Worm (Caenorhabditis elegans): ENCODE data around the gene skr-4.

The skr-4 gene

DNA sequence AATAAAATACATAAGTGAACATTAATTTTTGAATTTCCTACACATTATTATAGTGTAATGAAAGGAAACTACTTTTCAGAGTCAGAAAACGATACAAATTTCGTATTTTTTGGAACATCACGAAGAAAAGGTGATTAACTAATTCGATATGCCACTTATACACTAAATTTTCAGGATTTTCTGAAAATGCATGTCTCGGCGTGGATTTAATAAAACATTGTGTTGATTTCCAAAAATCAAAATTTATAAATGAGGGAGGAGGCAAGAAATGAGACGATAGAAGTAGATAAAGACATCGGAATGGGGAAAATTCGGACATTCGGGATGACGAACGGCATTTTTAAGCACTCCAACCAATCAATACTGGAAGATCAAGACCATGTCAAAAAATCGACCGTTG, 24.9 kb upstream of the skr-4 start, which contains the start of gene Y116F11B.14:
Gene Y116F11B.14, plus strand, starts transcription at position 301 of the 400 bp plus-strand sequence.
- TF ChIP-seq ceh-8 (GFP tag; optimal IDR thresholded peaks at IDR 0.05) (no peak), aha-1 (tag; optimal IDR thresholded peaks at IDR 0.05) (no peak), mab-9 (GFP tag; IDR thresholded peaks at IDR 0.05) (no peak), nhr-237 (tag; optimal IDR thresholded peaks at IDR 0.05) (no peak), egl-27 (tag; optimal IDR thresholded peaks at IDR 0.05) (no peak), pag-3 (tag; optimal IDR thresholded peaks at IDR 0.05; ENCODE audit: borderline replicate concordance, insufficient read depth) (no peak), nhr-76 (tag; optimal IDR thresholded peaks at IDR 0.05) (no peak), ceh-90 (tag; optimal IDR thresholded peaks at IDR 0.05) (no peak), nhr-77 (tag; optimal IDR thresholded peaks at IDR 0.05) (no peak), Y116A8C.19 (tag; optimal IDR thresholded peaks at IDR 0.05; ENCODE audit: borderline replicate concordance) (no peak)

DNA sequence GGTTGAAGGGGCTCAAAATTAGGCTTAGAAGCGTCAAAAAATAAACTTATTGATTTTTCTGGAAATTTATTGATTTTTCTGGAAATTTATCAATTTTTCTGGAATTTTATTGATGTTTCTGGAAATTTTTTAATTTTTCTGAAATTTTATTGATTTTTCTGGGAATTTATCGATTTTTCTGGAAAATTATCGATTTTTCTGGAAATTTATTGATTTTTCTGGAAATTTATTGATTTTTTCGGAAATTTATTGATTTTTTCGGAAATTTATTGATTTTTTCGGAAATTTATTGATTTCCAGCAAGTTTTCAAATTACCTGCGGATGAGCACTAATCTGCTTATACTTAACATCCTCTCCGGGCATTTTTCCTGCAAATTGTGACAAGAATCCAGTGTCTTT, 22.2 kb upstream of the skr-4 start:
- TF ChIP-seq nhr-90 (tag; optimal IDR thresholded peaks at IDR 0.05; ENCODE audit: poor library complexity), result no peak

DNA sequence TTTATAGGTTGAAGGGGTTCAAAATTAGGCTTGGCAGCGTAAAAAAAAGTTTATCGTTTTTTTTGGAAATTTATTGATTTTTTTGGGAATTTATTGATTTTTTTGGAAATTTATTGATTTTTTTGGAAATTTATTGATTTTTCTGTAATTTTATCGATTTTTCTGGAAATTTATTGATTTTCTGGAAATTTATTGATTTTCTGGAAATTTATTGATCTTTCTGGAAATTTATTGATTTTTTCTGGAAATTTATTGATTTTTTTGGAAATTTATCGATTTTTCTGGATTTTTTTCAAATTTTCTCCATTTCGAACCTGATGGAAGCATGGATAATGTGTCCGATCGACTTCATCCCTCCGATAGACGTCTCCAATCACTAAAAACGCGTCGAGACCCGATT, 19.2 kb upstream of the skr-4 start:
- no peak for TF ChIP-seq C16A3.4 (tag; optimal IDR thresholded peaks at IDR 0.05)
- no peak for TF ChIP-seq nhr-77 (tag; optimal IDR thresholded peaks at IDR 0.05)
- no peak for TF ChIP-seq snpc-4 (tag; optimal IDR thresholded peaks at IDR 0.05)
- TF ChIP-seq unc-30 (tag; optimal IDR thresholded peaks at IDR 0.05), result no peak
- TF ChIP-seq rnt-1 (tag; optimal IDR thresholded peaks at IDR 0.05), result no peak
- TF ChIP-seq grh-1 (GFP tag; IDR thresholded peaks at IDR 0.05), result no peak
- no peak for TF ChIP-seq mab-9 (GFP tag; IDR thresholded peaks at IDR 0.05)
- TF ChIP-seq irx-1 (tag; optimal IDR thresholded peaks at IDR 0.05), result no peak
- TF ChIP-seq hlh-4 (tag; optimal IDR thresholded peaks at IDR 0.05), result no peak
- TF ChIP-seq elt-2 (tag; optimal IDR thresholded peaks at IDR 0.05), result no peak
- no peak for TF ChIP-seq nhr-71 (tag; optimal IDR thresholded peaks at IDR 0.05)
- no peak for TF ChIP-seq lin-13 (GFP tag; optimal IDR thresholded peaks at IDR 0.05)
- no peak for TF ChIP-seq fkh-10 (GFP tag; optimal IDR thresholded peaks at IDR 0.05)
- no peak for TF ChIP-seq mef-2 (tag; optimal IDR thresholded peaks at IDR 0.05)
- TF ChIP-seq lsy-2 (tag; optimal IDR thresholded peaks at IDR 0.05), result no peak
- TF ChIP-seq jun-1 (tag; optimal IDR thresholded peaks at IDR 0.05), result no peak
- no peak for TF ChIP-seq fkh-4 (tag; optimal IDR thresholded peaks at IDR 0.05; ENCODE audit: borderline replicate concordance)
- TF ChIP-seq lin-15B (tag; optimal IDR thresholded peaks at IDR 0.05), result no peak
- no peak for TF ChIP-seq fos-1 (tag; optimal IDR thresholded peaks at IDR 0.05)

DNA sequence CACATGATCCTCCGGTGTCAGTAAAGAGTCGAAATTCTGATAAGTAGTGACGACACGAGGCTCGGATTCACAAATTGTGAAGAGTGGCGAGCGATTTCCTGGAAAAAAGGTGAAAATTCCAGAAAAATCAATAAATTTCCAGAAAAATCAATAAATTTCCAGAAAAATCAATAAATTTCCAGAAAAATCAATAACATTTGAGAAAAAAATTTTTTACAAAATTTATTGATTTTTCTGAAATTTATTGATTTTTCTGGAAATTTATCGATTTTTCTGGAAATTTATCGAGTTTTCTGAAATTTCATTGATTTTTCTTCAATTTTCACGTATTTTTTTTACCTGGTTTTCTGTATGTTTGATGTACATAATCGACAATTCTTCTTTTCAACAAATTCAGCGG, 18.0 kb upstream of the skr-4 start:
- TF ChIP-seq unc-62 (GFP tag; optimal IDR thresholded peaks at IDR 0.05), result no peak
- no peak for TF ChIP-seq aly-2 (tag; optimal IDR thresholded peaks at IDR 0.05)
- TF ChIP-seq mep-1 (tag; optimal IDR thresholded peaks at IDR 0.05), result no peak
- TF ChIP-seq ces-1 (GFP tag; optimal IDR thresholded peaks at IDR 0.05), result no peak
- no peak for TF ChIP-seq unc-98 (GFP tag; IDR thresholded peaks at IDR 0.05)
- no peak for TF ChIP-seq ceh-82 (tag; optimal IDR thresholded peaks at IDR 0.05)
- no peak for TF ChIP-seq irx-1 (tag; optimal IDR thresholded peaks at IDR 0.05)
- TF ChIP-seq pag-3 (tag; optimal IDR thresholded peaks at IDR 0.05; ENCODE audit: borderline replicate concordance, insufficient read depth), result no peak
- no peak for TF ChIP-seq xbp-1 (tag; optimal IDR thresholded peaks at IDR 0.05)
- TF ChIP-seq lsy-2 (tag; optimal IDR thresholded peaks at IDR 0.05), result no peak
- TF ChIP-seq blmp-1 (tag; optimal IDR thresholded peaks at IDR 0.05), result no peak
- TF ChIP-seq nhr-12 (tag; optimal IDR thresholded peaks at IDR 0.05), result no peak
- TF ChIP-seq sox-4 (tag; optimal IDR thresholded peaks at IDR 0.05), result no peak
- no peak for TF ChIP-seq isw-1 (GFP tag; IDR thresholded peaks at IDR 0.05)
- TF ChIP-seq nhr-237 (tag; optimal IDR thresholded peaks at IDR 0.05), result no peak
- no peak for TF ChIP-seq ceh-8 (GFP tag; optimal IDR thresholded peaks at IDR 0.05)
- TF ChIP-seq dsc-1 (tag; optimal IDR thresholded peaks at IDR 0.05), result no peak
- no peak for TF ChIP-seq ama-1 (optimal IDR thresholded peaks at IDR 0.05)
- TF ChIP-seq Y116A8C.19 (tag; optimal IDR thresholded peaks at IDR 0.05; ENCODE audit: borderline replicate concordance), result no peak
- TF ChIP-seq efl-3 (GFP tag; optimal IDR thresholded peaks at IDR 0.05), result no peak

Measured in whole organism, L1 larva.